Fruit fly (Drosophila melanogaster) whole organism, embryonic: ENCODE results near the gene Mo25.

Experiments
- Bgb ChIP-seq: fragments of 200-800 bp; sonication (Bioruptor generic); IDR thresholded peaks from 2 replicates; pipeline ENCODE4 v1.3.6; 2022; ENCODE audit warnings: missing biosample characterization, missing genetic modification characterization; ENCODE audit not compliant: partially characterized antibody
- C15 ChIP-seq: fragments of 200-800 bp; sonication (Bioruptor generic); IDR thresholded peaks from 3 replicates; pipeline ENCODE4 v1.3.6; 2022; ENCODE audit warnings: missing biosample characterization, missing genetic modification characterization
- CG13287 ChIP-seq: fragments of 200-800 bp; sonication (Bioruptor generic); IDR thresholded peaks from 2 replicates; pipeline ENCODE4 v1.3.6; 2022; ENCODE audit warnings: missing biosample characterization, missing genetic modification characterization; ENCODE audit not compliant: partially characterized antibody
- CG13624 ChIP-seq: fragments of 200-800 bp; sonication (Bioruptor generic); optimal IDR thresholded peaks from 2 replicates; lab custom pipeline; 2016; ENCODE audit warnings: missing biosample characterization, missing genetic modification characterization
- CG13894 ChIP-seq: fragments of 200-800 bp; sonication (Bioruptor generic); optimal IDR thresholded peaks from 3 replicates; lab custom pipeline; 2018; ENCODE audit warnings: missing biosample characterization, mild to moderate bottlenecking, missing genetic modification characterization, moderate library complexity
- CG17359 ChIP-seq: fragments of 200-800 bp; sonication (Bioruptor generic); optimal IDR thresholded peaks from 3 replicates; lab custom pipeline; 2018; ENCODE audit warnings: missing biosample characterization, mild to moderate bottlenecking, missing genetic modification characterization, moderate library complexity
- CG17612 ChIP-seq: fragments of 200-800 bp; sonication (Bioruptor generic); IDR thresholded peaks from 2 replicates; pipeline ENCODE4 v1.3.6; 2022; ENCODE audit warnings: missing biosample characterization, missing genetic modification characterization
- CG17802 ChIP-seq: fragments of 200-800 bp; sonication (Bioruptor generic); optimal IDR thresholded peaks from 2 replicates; lab custom pipeline; 2018; ENCODE audit warnings: missing biosample characterization, mild to moderate bottlenecking, missing genetic modification characterization, moderate library complexity
- CG2678 ChIP-seq: fragments of 200-800 bp; sonication (Bioruptor generic); optimal IDR thresholded peaks from 3 replicates; lab custom pipeline; 2019; ENCODE audit warnings: missing biosample characterization, mild to moderate bottlenecking, missing genetic modification characterization, moderate library complexity
- CG30431 ChIP-seq: fragments of 200-800 bp; sonication (Bioruptor generic); optimal IDR thresholded peaks from 2 replicates; lab custom pipeline; 2017; ENCODE audit warnings: missing biosample characterization, missing genetic modification characterization
- CG43689 ChIP-seq: fragments of 200-800 bp; sonication (Bioruptor generic); IDR thresholded peaks from 2 replicates; pipeline ENCODE4 v1.3.6; 2022; ENCODE audit warnings: missing biosample characterization, missing genetic modification characterization
- CG6254 ChIP-seq: fragments of 200-800 bp; sonication (Bioruptor generic); optimal IDR thresholded peaks from 3 replicates; lab custom pipeline; 2017; ENCODE audit warnings: mild to moderate bottlenecking, missing biosample characterization, missing genetic modification reagents, missing genetic modification characterization
- CG6689 ChIP-seq: fragments of 200-800 bp; sonication (Bioruptor generic); IDR thresholded peaks from 2 replicates; pipeline ENCODE4 v1.3.6; 2022; ENCODE audit warnings: missing biosample characterization, missing genetic modification characterization
- CG8281 ChIP-seq: fragments of 200-800 bp; sonication (Bioruptor generic); optimal IDR thresholded peaks from 2 replicates; lab custom pipeline; 2018; ENCODE audit warnings: missing biosample characterization, mild to moderate bottlenecking, missing genetic modification characterization, moderate library complexity
- Deaf1 ChIP-seq: fragments of 200-800 bp; optimal IDR thresholded peaks from 3 replicates; lab custom pipeline; 2019; ENCODE audit warnings: missing biosample characterization, mild to moderate bottlenecking, missing genetic modification characterization, moderate library complexity
- Dfd ChIP-seq, 2 experiments: fragments of >200 bp; optimal IDR thresholded peaks; 2 replicates each; lab custom pipeline; 2017; ENCODE audit warnings: missing biosample characterization in 2 of 2, missing genetic modification characterization in 2 of 2
- Dip2 ChIP-seq: fragments of 200-800 bp; sonication (Bioruptor generic); IDR thresholded peaks from 2 replicates; pipeline ENCODE4 v1.3.6; 2022; ENCODE audit warnings: missing biosample characterization, missing genetic modification characterization
- Hand ChIP-seq: fragments of 200-800 bp; sonication (Bioruptor generic); optimal IDR thresholded peaks from 2 replicates; lab custom pipeline; 2017; ENCODE audit warnings: mild to moderate bottlenecking, missing biosample characterization, missing genetic modification reagents, missing genetic modification characterization
- Hmr ChIP-seq: fragments of 200-800 bp; sonication (Bioruptor generic); optimal IDR thresholded peaks from 3 replicates; lab custom pipeline; 2017; ENCODE audit warnings: mild to moderate bottlenecking, missing biosample characterization, missing genetic modification reagents, missing genetic modification characterization
- Neu2 ChIP-seq: fragments of 200-800 bp; sonication (Bioruptor generic); optimal IDR thresholded peaks from 3 replicates; lab custom pipeline; 2016; ENCODE audit warnings: missing biosample characterization, missing genetic modification characterization, borderline replicate concordance
- Nf-YC ChIP-seq: fragments of 200-800 bp; optimal IDR thresholded peaks from 3 replicates; lab custom pipeline; 2019; ENCODE audit warnings: missing biosample characterization, mild to moderate bottlenecking, missing genetic modification characterization, moderate library complexity
- Sox102F ChIP-seq: fragments of 200-800 bp; sonication (Bioruptor generic); optimal IDR thresholded peaks from 2 replicates; lab custom pipeline; 2018; ENCODE audit warnings: missing biosample characterization, mild to moderate bottlenecking, missing genetic modification characterization, moderate library complexity
- TFAM ChIP-seq: fragments of 200-800 bp; sonication (Bioruptor generic); optimal IDR thresholded peaks from 2 replicates; lab custom pipeline; 2017; ENCODE audit warnings: missing biosample characterization, missing genetic modification characterization, inconsistent platforms
- Taf1 ChIP-seq: fragments of 200-800 bp; sonication (Bioruptor generic); IDR thresholded peaks from 2 replicates; pipeline ENCODE4 v1.3.6; 2022; ENCODE audit warnings: missing biosample characterization, missing genetic modification characterization
- abd-A ChIP-seq: fragments of 200-800 bp; sonication (Bioruptor generic); optimal IDR thresholded peaks from 3 replicates; lab custom pipeline; 2019; ENCODE audit warnings: missing biosample characterization, mild to moderate bottlenecking, missing genetic modification characterization, moderate library complexity
- ato ChIP-seq: fragments of 200-800 bp; sonication (Bioruptor generic); IDR thresholded peaks from 2 replicates; pipeline ENCODE4 v1.3.6; 2022; ENCODE audit warnings: missing biosample characterization, missing genetic modification characterization; ENCODE audit not compliant: partially characterized antibody
- cas ChIP-seq: fragments of 200-800 bp; sonication (Bioruptor generic); IDR thresholded peaks from 2 replicates; pipeline ENCODE4 v1.3.6; 2022; ENCODE audit warnings: missing biosample characterization, missing genetic modification characterization
- chif ChIP-seq, 2 experiments: fragments of 200-800 bp; sonication (Bioruptor generic); optimal IDR thresholded peaks; 3 replicates each; lab custom pipeline; 2016; ENCODE audit warnings: missing biosample characterization in 2 of 2, missing genetic modification characterization in 2 of 2
- chinmo ChIP-seq: fragments of 200-800 bp; sonication (Bioruptor generic); IDR thresholded peaks from 4 replicates; pipeline ENCODE4 v1.3.6; 2022; ENCODE audit warnings: missing biosample characterization, missing genetic modification characterization; ENCODE audit not compliant: partially characterized antibody
- chm ChIP-seq: fragments of 200-800 bp; sonication (Bioruptor generic); IDR thresholded peaks from 2 replicates; pipeline ENCODE4 v1.3.6; 2022; ENCODE audit warnings: missing biosample characterization, missing genetic modification characterization
- crc ChIP-seq: fragments of 200-800 bp; sonication (Bioruptor generic); optimal IDR thresholded peaks from 2 replicates; lab custom pipeline; 2016; ENCODE audit warnings: missing biosample characterization, missing genetic modification characterization
- crp ChIP-seq, 2 experiments: fragments of 200-800 bp; sonication (Bioruptor generic); optimal IDR thresholded peaks; 2 replicates in 1 of 2; 3 replicates in 1 of 2; lab custom pipeline; 2017; ENCODE audit warnings: missing biosample characterization in 2 of 2, missing genetic modification characterization in 2 of 2, mild to moderate bottlenecking in 1 of 2, moderate library complexity in 1 of 2
- dysf ChIP-seq: fragments of 200-800 bp; sonication (Bioruptor generic); IDR thresholded peaks from 3 replicates; pipeline ENCODE4 v1.3.6; 2022; ENCODE audit warnings: missing biosample characterization, missing genetic modification characterization
- fd96Cb ChIP-seq: fragments of 200-800 bp; sonication (Bioruptor generic); optimal IDR thresholded peaks from 2 replicates; lab custom pipeline; 2018; ENCODE audit warnings: missing biosample characterization, mild to moderate bottlenecking, missing genetic modification characterization, moderate library complexity
- h ChIP-seq: fragments of >200 bp; optimal IDR thresholded peaks from 2 replicates; lab custom pipeline; 2017
- ham ChIP-seq: fragments of 200-800 bp; sonication (Bioruptor generic); IDR thresholded peaks from 2 replicates; pipeline ENCODE4 v1.3.6; 2022; ENCODE audit warnings: missing biosample characterization, missing genetic modification characterization
- ken ChIP-seq: fragments of 200-800 bp; sonication (Bioruptor generic); IDR thresholded peaks from 3 replicates; pipeline ENCODE4 v1.3.6; 2022; ENCODE audit warnings: missing biosample characterization, missing genetic modification characterization
- lbe ChIP-seq: fragments of 200-800 bp; sonication (Bioruptor generic); optimal IDR thresholded peaks from 2 replicates; lab custom pipeline; 2016; ENCODE audit warnings: missing biosample characterization, mild to moderate bottlenecking, missing genetic modification characterization
- nau ChIP-seq: fragments of 200-800 bp; sonication (Bioruptor generic); optimal IDR thresholded peaks from 3 replicates; lab custom pipeline; 2017; ENCODE audit warnings: missing biosample characterization, mild to moderate bottlenecking, missing genetic modification characterization, missing genetic modification reagents
- oc ChIP-seq: fragments of 200-800 bp; sonication (Bioruptor generic); optimal IDR thresholded peaks from 2 replicates; lab custom pipeline; 2018; ENCODE audit warnings: missing biosample characterization, mild to moderate bottlenecking, missing genetic modification characterization, moderate library complexity
- pan ChIP-seq, 4 experiments: fragments of >200 bp in 3 of 4; fragments of 200-800 bp in 1 of 4; sonication (Bioruptor generic) in 1 of 4; optimal IDR thresholded peaks in 3 of 4; IDR thresholded peaks in 1 of 4; 2 replicates each; pipeline versions ENCODE4 v1.3.6 to Lab custom; 2017 to 2022; ENCODE audit warnings: missing biosample characterization in 2 of 4, missing genetic modification characterization in 2 of 4, mixed read lengths in 1 of 4
- pfk ChIP-seq: fragments of 200-800 bp; sonication (Bioruptor generic); optimal IDR thresholded peaks from 2 replicates; lab custom pipeline; 2018; ENCODE audit warnings: missing biosample characterization, mild to moderate bottlenecking, missing genetic modification characterization, moderate library complexity
- psq ChIP-seq: fragments of 200-800 bp; sonication (Bioruptor generic); optimal IDR thresholded peaks from 2 replicates; lab custom pipeline; 2017; ENCODE audit warnings: missing biosample characterization, missing genetic modification characterization
- pum ChIP-seq: fragments of 200-800 bp; sonication (Bioruptor generic); optimal IDR thresholded peaks from 2 replicates; lab custom pipeline; 2016; ENCODE audit warnings: missing biosample characterization, missing genetic modification characterization
- sens ChIP-seq: fragments of 200-800 bp; sonication (Bioruptor generic); peaks from one replicate; lab custom pipeline; 2016; ENCODE audit warnings: missing biosample characterization, missing genetic modification characterization
- slou ChIP-seq: fragments of 200-800 bp; sonication (Bioruptor generic); optimal IDR thresholded peaks from 3 replicates; lab custom pipeline; 2016; ENCODE audit warnings: missing biosample characterization, missing genetic modification characterization
- toy ChIP-seq: fragments of 200-800 bp; sonication (Bioruptor generic); IDR thresholded peaks from 2 replicates; pipeline ENCODE4 v1.3.6; 2022; ENCODE audit warnings: missing biosample characterization, missing genetic modification characterization
- unc-4 ChIP-seq: fragments of 200-800 bp; sonication (Bioruptor generic); IDR thresholded peaks from 2 replicates; pipeline ENCODE4 v1.3.6; 2022; ENCODE audit warnings: missing biosample characterization, missing genetic modification characterization; ENCODE audit not compliant: partially characterized antibody
- vnd ChIP-seq: fragments of 200-800 bp; sonication (Bioruptor generic); IDR thresholded peaks from 3 replicates; pipeline ENCODE4 v1.3.6; 2022; ENCODE audit warnings: missing biosample characterization, missing genetic modification characterization; ENCODE audit not compliant: partially characterized antibody
- zf30C ChIP-seq: fragments of 200-800 bp; sonication (Bioruptor generic); optimal IDR thresholded peaks from 3 replicates; lab custom pipeline; 2018; ENCODE audit warnings: missing biosample characterization, mild to moderate bottlenecking, missing genetic modification characterization

Gene Mo25

dm6 chr3L:16609120-16609519, 6.2 kb downstream of the Mo25 start, which contains the start of gene CG4098 (continued):
- peak; percentile 55 for TF ChIP-seq CG13287 (GFP tag; lab: Robert Waterston, UW)
- TF ChIP-seq ken (GFP tag; lab: Robert Waterston, UW) = peak; percentile 83
- no peak for TF ChIP-seq slou (GFP tag; lab: Kevin White, UChicago)
- TF ChIP-seq CG43689 (GFP tag; lab: Robert Waterston, UW) = no peak
- TF ChIP-seq ato (GFP tag; lab: Robert Waterston, UW) = no peak
- TF ChIP-seq sens (GFP tag; lab: Kevin White, UChicago) = peak; percentile 83
- no peak for TF ChIP-seq toy (GFP tag; lab: Robert Waterston, UW)
- TF ChIP-seq vnd (GFP tag; lab: Robert Waterston, UW) = no peak
- TF ChIP-seq CG17612 (GFP tag; lab: Robert Waterston, UW) = peak; percentile 30; the same call in 1 of the 2 replicates
- no peak for TF ChIP-seq crp (GFP tag; optimal IDR thresholded peaks at IDR 0.05; lab: Kevin White, UChicago)
- TF ChIP-seq CG6689 (GFP tag; lab: Robert Waterston, UW) = peak; percentile 47; the same call in 1 of the 2 replicates
- TF ChIP-seq pum (GFP tag; lab: Kevin White, UChicago) = peak; percentile 60
- peak; percentile 59 for TF ChIP-seq CG13624 (GFP tag; lab: Kevin White, UChicago)
- peak; percentile 49 for TF ChIP-seq CG13894 (tag; lab: Kevin White, UChicago)
- TF ChIP-seq CG17359 (tag; lab: Kevin White, UChicago) = peak; percentile 53
- TF ChIP-seq chm (GFP tag; lab: Robert Waterston, UW) = peak; percentile 62
- TF ChIP-seq zf30C = no peak
- no peak for TF ChIP-seq Hand
- TF ChIP-seq CG2678 (tag; lab: Kevin White, UChicago) = peak; percentile 38
- TF ChIP-seq oc = no peak
- no peak for TF ChIP-seq C15 (GFP tag; lab: Robert Waterston, UW)
- peak; percentile 65 for TF ChIP-seq Taf1
- TF ChIP-seq TFAM (GFP tag; lab: Kevin White, UChicago) = no peak
- TF ChIP-seq cas (GFP tag; lab: Robert Waterston, UW) = peak; percentile 31; the same call in 1 of the 2 replicates
- peak; percentile 52 for TF ChIP-seq Hmr
- no peak for TF ChIP-seq abd-A (tag; lab: Kevin White, UChicago)
- peak; percentile 29 for TF ChIP-seq Sox102F
- no peak for TF ChIP-seq unc-4
- no peak for TF ChIP-seq CG8281 (tag; lab: Kevin White, UChicago)
- no peak for TF ChIP-seq CG6254
- TF ChIP-seq dysf (GFP tag; lab: Robert Waterston, UW) = peak; percentile 70
- peak; percentile 22 to 41 for TF ChIP-seq chif (GFP tag; optimal IDR thresholded peaks at IDR 0.05; lab: Kevin White, UChicago)
- TF ChIP-seq pan (optimal IDR thresholded peaks at IDR 0.05; lab: Kevin White, UChicago) = no peak
- peak in 1 of 2 experiments; percentile 71 for TF ChIP-seq pan (GFP tag; optimal IDR thresholded peaks at IDR 0.05 in 1 of 2, IDR thresholded peaks at IDR 0.05 in 1 of 2)
- no peak for TF ChIP-seq ham (GFP tag; lab: Robert Waterston, UW)
- no peak for TF ChIP-seq Neu2
- no peak for TF ChIP-seq pfk (GFP tag; lab: Kevin White, UChicago)
- peak; percentile 21 for TF ChIP-seq lbe (GFP tag; lab: Kevin White, UChicago)
- TF ChIP-seq h (lab: Kevin White, UChicago) = no peak
- no peak for TF ChIP-seq nau (GFP tag; lab: Kevin White, UChicago)
- peak; percentile 17 for TF ChIP-seq fd96Cb (tag; lab: Kevin White, UChicago)
- TF ChIP-seq CG30431 (GFP tag; lab: Kevin White, UChicago) = peak; percentile 29
- TF ChIP-seq psq (GFP tag; lab: Kevin White, UChicago) = no peak
- no peak for TF ChIP-seq chinmo
- TF ChIP-seq Dip2 (GFP tag; lab: Robert Waterston, UW) = no peak
- TF ChIP-seq crc (GFP tag; lab: Kevin White, UChicago) = peak; percentile 44
- no peak for TF ChIP-seq Deaf1 (tag; lab: Kevin White, UChicago)
- TF ChIP-seq Nf-YC (tag; lab: Kevin White, UChicago) = peak; percentile 14
- TF ChIP-seq CG17802 = no peak
- TF ChIP-seq Bgb (GFP tag; lab: Robert Waterston, UW) = no peak
- TF ChIP-seq Dfd (GFP tag; optimal IDR thresholded peaks at IDR 0.05; lab: Kevin White, UChicago) = no peak
